Fruit fly (Drosophila melanogaster) whole organism, pupa: ENCODE results near the gene CG33509.

Source experiments
- CG10348 ChIP-seq: fragments of 200-800 bp; sonication (Bioruptor generic); IDR thresholded peaks from 2 replicates; pipeline ENCODE4 v1.3.6; 2022; ENCODE audit warnings: missing biosample characterization, missing genetic modification characterization
- CG12605 ChIP-seq: fragments of 200-800 bp; sonication (Bioruptor generic); IDR thresholded peaks from 2 replicates; pipeline ENCODE4 v1.3.6; 2022; ENCODE audit warnings: missing biosample characterization, missing genetic modification characterization
- CG13204 ChIP-seq: fragments of 200-800 bp; sonication (Bioruptor generic); optimal IDR thresholded peaks from 2 replicates; lab custom pipeline; 2018; ENCODE audit warnings: missing biosample characterization, mild to moderate bottlenecking, missing genetic modification characterization, moderate library complexity
- CG14655 ChIP-seq: fragments of 200-800 bp; sonication (Bioruptor generic); optimal IDR thresholded peaks from 3 replicates; lab custom pipeline; 2017; ENCODE audit warnings: mild to moderate bottlenecking, missing biosample characterization, missing genetic modification reagents, missing genetic modification characterization
- CG15710 ChIP-seq: fragments of 200-800 bp; sonication (Bioruptor generic); optimal IDR thresholded peaks from 2 replicates; lab custom pipeline; 2018; ENCODE audit warnings: missing biosample characterization, mild to moderate bottlenecking, missing genetic modification characterization, moderate library complexity
- CG17806 ChIP-seq: fragments of 200-800 bp; sonication (Bioruptor generic); optimal IDR thresholded peaks from 2 replicates; lab custom pipeline; 2018; ENCODE audit warnings: missing biosample characterization, mild to moderate bottlenecking, missing genetic modification characterization, moderate library complexity
- CG32121 ChIP-seq: fragments of 200-800 bp; sonication (Bioruptor generic); IDR thresholded peaks from 2 replicates; pipeline ENCODE4 v1.3.6; 2022; ENCODE audit warnings: missing biosample characterization, missing genetic modification characterization
- CG34367 ChIP-seq: fragments of 200-800 bp; sonication (Bioruptor generic); optimal IDR thresholded peaks from 2 replicates; lab custom pipeline; 2018; ENCODE audit warnings: missing biosample characterization, mild to moderate bottlenecking, missing genetic modification characterization
- CG4496 ChIP-seq: fragments of 200-800 bp; sonication (Bioruptor generic); IDR thresholded peaks from 3 replicates; pipeline ENCODE4 v1.3.6; 2022; ENCODE audit warnings: missing biosample characterization, missing genetic modification characterization
- CG8159 ChIP-seq: fragments of 200-800 bp; sonication (Bioruptor generic); optimal IDR thresholded peaks from 3 replicates; lab custom pipeline; 2018; ENCODE audit warnings: missing biosample characterization, mild to moderate bottlenecking, missing genetic modification characterization, moderate library complexity
- CG8301 ChIP-seq: fragments of 200-800 bp; sonication (Bioruptor generic); optimal IDR thresholded peaks from 2 replicates; lab custom pipeline; 2018; ENCODE audit warnings: missing biosample characterization, mild to moderate bottlenecking, missing genetic modification characterization
- CG9948 ChIP-seq: fragments of 200-800 bp; sonication (Bioruptor generic); optimal IDR thresholded peaks from 2 replicates; lab custom pipeline; 2018; ENCODE audit warnings: missing biosample characterization, mild to moderate bottlenecking, missing genetic modification characterization, moderate library complexity
- D1 ChIP-seq: fragments of 200-800 bp; sonication (Bioruptor generic); optimal IDR thresholded peaks from 2 replicates; lab custom pipeline; 2018; ENCODE audit warnings: missing biosample characterization, mild to moderate bottlenecking, missing genetic modification characterization, moderate library complexity
- EcR ChIP-seq: fragments of 200-800 bp; sonication (Bioruptor generic); optimal IDR thresholded peaks from 3 replicates; lab custom pipeline; 2019; ENCODE audit warnings: missing biosample characterization, missing genetic modification characterization, mild to moderate bottlenecking, moderate library complexity, missing genetic modification reagents
- Ets98B ChIP-seq: fragments of 200-800 bp; sonication (Bioruptor generic); IDR thresholded peaks from 2 replicates; pipeline ENCODE4 v1.3.6; 2022; ENCODE audit warnings: missing biosample characterization, missing genetic modification characterization
- Pif1A ChIP-seq: fragments of 200-800 bp; sonication (Bioruptor generic); optimal IDR thresholded peaks from 3 replicates; lab custom pipeline; 2016; ENCODE audit warnings: missing biosample characterization, missing genetic modification characterization
- Pif1B ChIP-seq: fragments of 200-800 bp; sonication (Bioruptor generic); optimal IDR thresholded peaks from 3 replicates; lab custom pipeline; 2016; ENCODE audit warnings: missing biosample characterization, missing genetic modification characterization
- Snoo ChIP-seq: fragments of 200-800 bp; sonication (Bioruptor generic); optimal IDR thresholded peaks from 3 replicates; lab custom pipeline; 2017; ENCODE audit warnings: missing biosample characterization, mild to moderate bottlenecking, missing genetic modification characterization, inconsistent platforms
- fd96Ca ChIP-seq: fragments of 200-800 bp; sonication (Bioruptor generic); IDR thresholded peaks from 3 replicates; pipeline ENCODE4 v1.3.6; 2022; ENCODE audit warnings: missing biosample characterization, missing genetic modification characterization
- gl ChIP-seq: fragments of 200-800 bp; sonication (Bioruptor generic); optimal IDR thresholded peaks from 2 replicates; lab custom pipeline; 2018; ENCODE audit warnings: missing biosample characterization, mild to moderate bottlenecking, missing genetic modification characterization
- rn ChIP-seq: fragments of 200-800 bp; sonication (Bioruptor generic); IDR thresholded peaks from 2 replicates; pipeline ENCODE4 v1.3.6; 2022; ENCODE audit warnings: missing biosample characterization, missing genetic modification characterization

The CG33509 gene

dm6 chr2L:21107651-21108489, 21.6 kb upstream of the CG33509 start:
- peak; percentile 64 for TF ChIP-seq CG8301 (tag; lab: Kevin White, UChicago)
- TF ChIP-seq CG17806: peak; percentile 27
- peak; percentile 12 for TF ChIP-seq CG15710 (tag; lab: Kevin White, UChicago)
- TF ChIP-seq CG9948 (tag; lab: Kevin White, UChicago): peak; percentile 46
- TF ChIP-seq D1: no peak
- TF ChIP-seq CG8159 (tag; lab: Kevin White, UChicago): peak; percentile 17
- peak; percentile 13; the same call in 1 of the 2 replicates for TF ChIP-seq CG32121 (GFP tag; lab: Robert Waterston, UW)
- TF ChIP-seq fd96Ca: no peak
- TF ChIP-seq CG14655 (GFP tag; lab: Kevin White, UChicago): peak; percentile 56
- peak; percentile 32 for TF ChIP-seq Pif1A (GFP tag; lab: Kevin White, UChicago)
- no peak for TF ChIP-seq CG12605 (GFP tag; lab: Robert Waterston, UW)

dm6 chr2L:21105127-21105526, 18.8 kb upstream of the CG33509 start:
- no peak for TF ChIP-seq CG34367 (tag; lab: Kevin White, UChicago)
- no peak for TF ChIP-seq D1
- no peak for TF ChIP-seq CG9948 (tag; lab: Kevin White, UChicago)
- no peak for TF ChIP-seq gl (tag; lab: Kevin White, UChicago)
- TF ChIP-seq CG8301 (tag; lab: Kevin White, UChicago): no peak
- no peak for TF ChIP-seq CG8159 (tag; lab: Kevin White, UChicago)
- TF ChIP-seq CG10348 (GFP tag; lab: Robert Waterston, UW): no peak
- no peak for TF ChIP-seq CG15710 (tag; lab: Kevin White, UChicago)
- no peak for TF ChIP-seq CG17806
- no peak for TF ChIP-seq CG12605 (GFP tag; lab: Robert Waterston, UW)
- TF ChIP-seq Pif1A (GFP tag; lab: Kevin White, UChicago): no peak
- no peak for TF ChIP-seq CG32121 (GFP tag; lab: Robert Waterston, UW)
- TF ChIP-seq Pif1B: no peak
- TF ChIP-seq Snoo (tag; lab: Kevin White, UChicago): no peak
- TF ChIP-seq, all 21 proteins: peak for 0

- TF ChIP-seq CG9948 (tag; lab: Kevin White, UChicago) (no peak), CG4496 (GFP tag; lab: Robert Waterston, UW) (peak; percentile 49; the same call in 1 of the 3 replicates), CG8159 (tag; lab: Kevin White, UChicago) (no peak), CG15710 (tag; lab: Kevin White, UChicago) (no peak), EcR (GFP tag; lab: Kevin White, UChicago) (no peak), CG34367 (tag; lab: Kevin White, UChicago) (no peak), Snoo (tag; lab: Kevin White, UChicago) (no peak)
Observed at dm6 chr2L:21104326-21104725, 18.0 kb upstream of the CG33509 start, which contains the start of the genes CG46307 and Nhe2. Gene CG46307 (plus strand): TSS chr2L:21104568. Gene Nhe2 (plus strand): TSS chr2L:21104568.

dm6 chr2L:21102399-21103108, 16.2 kb upstream of the CG33509 start, which contains the start of gene CG9257:
Gene CG9257 (plus strand): TSS chr2L:21102743.
- TF ChIP-seq CG15710 (tag; lab: Kevin White, UChicago) (peak; percentile 3), CG8159 (tag; lab: Kevin White, UChicago) (no peak)

dm6 chr2L:21097850-21098249, 11.5 kb upstream of the CG33509 start:
- TF ChIP-seq CG12605 (GFP tag; lab: Robert Waterston, UW) (no peak), Pif1A (GFP tag; lab: Kevin White, UChicago) (no peak), CG32121 (GFP tag; lab: Robert Waterston, UW) (no peak), CG34367 (tag; lab: Kevin White, UChicago) (no peak), CG15710 (tag; lab: Kevin White, UChicago) (no peak), rn (GFP tag; lab: Robert Waterston, UW) (no peak), CG17806 (no peak), D1 (no peak)

dm6 chr2L:21096448-21096994, 10.2 kb upstream of the CG33509 start, which contains the start of gene CG34136:
Gene CG34136 (plus strand): TSS chr2L:21096922.
- peak; percentile 51 for TF ChIP-seq CG8159 (tag; lab: Kevin White, UChicago)
- TF ChIP-seq CG13204 (GFP tag; lab: Kevin White, UChicago): peak; percentile 66
- peak; percentile 89 for TF ChIP-seq Ets98B (GFP tag; lab: Robert Waterston, UW)
- TF ChIP-seq rn (GFP tag; lab: Robert Waterston, UW): peak; percentile 24; the same call in 1 of the 2 replicates
- TF ChIP-seq CG14655 (GFP tag; lab: Kevin White, UChicago): peak; percentile 46
- peak; percentile 29 for TF ChIP-seq CG15710 (tag; lab: Kevin White, UChicago)
- TF ChIP-seq CG8301 (tag; lab: Kevin White, UChicago): peak; percentile 51
- peak; percentile 78 for TF ChIP-seq CG32121 (GFP tag; lab: Robert Waterston, UW)
- TF ChIP-seq fd96Ca: peak; percentile 81
- TF ChIP-seq CG34367 (tag; lab: Kevin White, UChicago): peak; percentile 47
- peak; percentile 76 for TF ChIP-seq Pif1B
- peak; percentile 9 for TF ChIP-seq EcR (GFP tag; lab: Kevin White, UChicago)
- TF ChIP-seq Snoo (tag; lab: Kevin White, UChicago): peak; percentile 33
- TF ChIP-seq gl (tag; lab: Kevin White, UChicago): peak; percentile 78
- TF ChIP-seq Pif1A (GFP tag; lab: Kevin White, UChicago): peak; percentile 84
- TF ChIP-seq D1: peak; percentile 40
- peak; percentile 51 for TF ChIP-seq CG17806
- peak; percentile 90 for TF ChIP-seq CG12605 (GFP tag; lab: Robert Waterston, UW)
- no peak for TF ChIP-seq CG10348 (GFP tag; lab: Robert Waterston, UW)
- peak; percentile 27 for TF ChIP-seq CG9948 (tag; lab: Kevin White, UChicago)
- TF ChIP-seq CG4496 (GFP tag; lab: Robert Waterston, UW): peak; percentile 94
